Worm (Caenorhabditis elegans) whole organism, L1 larva: Measurements from ENCODE around the gene W03A5.1.

ENCODE experiments used
- C16A3.4 ChIP-seq: fragments of 150-350 bp; optimal IDR thresholded peaks from 2 replicates; lab custom pipeline; 2014; ENCODE audit warnings: missing biosample characterization, missing genetic modification characterization
- aly-2 ChIP-seq: fragments of 150-350 bp; optimal IDR thresholded peaks from 2 replicates; lab custom pipeline; 2014; ENCODE audit warnings: missing biosample characterization, missing genetic modification characterization
- ceh-88 ChIP-seq: fragments of 200-800 bp; sonication (Bioruptor generic); IDR thresholded peaks from 2 replicates; pipeline ENCODE4 v1.3.6; 2022; ENCODE audit warnings: missing genetic modification characterization, missing compliant biosample characterization
- ces-1 ChIP-seq: fragments of 150-350 bp; optimal IDR thresholded peaks from 2 replicates; lab custom pipeline; 2014; ENCODE audit warnings: missing biosample characterization, missing genetic modification reagents, missing genetic modification characterization
- efl-1 ChIP-seq, 4 experiments: fragments of 150-350 bp; optimal IDR thresholded peaks in 3 of 4; peaks in 1 of 4; 1 replicate in 1 of 4; 2 replicates in 3 of 4; lab custom pipeline; 2014; ENCODE audit warnings: missing biosample characterization in 2 of 4, missing genetic modification characterization in 2 of 4, missing genetic modification reagents in 2 of 4
- efl-3 ChIP-seq: fragments of 200-800 bp; sonication (Bioruptor generic); optimal IDR thresholded peaks from 2 replicates; lab custom pipeline; 2018; ENCODE audit warnings: mild to moderate bottlenecking, missing genetic modification characterization, missing compliant biosample characterization
- elt-2 ChIP-seq: sonication (generic microtip); optimal IDR thresholded peaks from 2 replicates; lab custom pipeline; 2016; ENCODE audit warnings: missing genetic modification characterization, mild to moderate bottlenecking, inconsistent platforms, missing compliant biosample characterization, missing genetic modification reagents
- fkh-10 ChIP-seq: sonication (generic microtip); optimal IDR thresholded peaks from 2 replicates; lab custom pipeline; 2017; ENCODE audit warnings: missing biosample characterization, missing genetic modification reagents, missing genetic modification characterization
- fos-1 ChIP-seq: fragments of 150-350 bp; optimal IDR thresholded peaks from 2 replicates; lab custom pipeline; 2014; ENCODE audit warnings: missing biosample characterization, missing genetic modification characterization
- hlh-4 ChIP-seq: sonication (generic microtip); optimal IDR thresholded peaks from 2 replicates; lab custom pipeline; 2016; ENCODE audit warnings: mild to moderate bottlenecking, missing genetic modification characterization, missing compliant biosample characterization
- hpl-2 ChIP-seq: fragments of 150-350 bp; optimal IDR thresholded peaks from 2 replicates; lab custom pipeline; 2014; ENCODE audit warnings: missing biosample characterization, missing genetic modification reagents, missing genetic modification characterization
- lin-35 ChIP-seq, 2 experiments: fragments of 150-350 bp; optimal IDR thresholded peaks; 2 replicates each; lab custom pipeline; 2014; ENCODE audit warnings: missing biosample characterization in 2 of 2, missing genetic modification characterization in 2 of 2, missing genetic modification reagents in 2 of 2
- mdl-1 ChIP-seq, 2 experiments: fragments of 150-350 bp; optimal IDR thresholded peaks; 2 replicates each; lab custom pipeline; 2014 to 2017; ENCODE audit warnings: missing biosample characterization in 2 of 2, missing genetic modification characterization in 2 of 2, inconsistent platforms in 1 of 2
- nhr-11 ChIP-seq: fragments of 150-350 bp; optimal IDR thresholded peaks from 2 replicates; lab custom pipeline; 2014; ENCODE audit warnings: missing biosample characterization, missing genetic modification characterization
- nhr-12 ChIP-seq: sonication (generic microtip); optimal IDR thresholded peaks from 2 replicates; lab custom pipeline; 2017; ENCODE audit warnings: missing biosample characterization, missing genetic modification characterization
- nhr-20 ChIP-seq: sonication (generic microtip); optimal IDR thresholded peaks from 2 replicates; lab custom pipeline; 2016; ENCODE audit warnings: mild to moderate bottlenecking, missing genetic modification characterization, missing compliant biosample characterization
- nhr-237 ChIP-seq: fragments of 150-350 bp; optimal IDR thresholded peaks from 2 replicates; lab custom pipeline; 2014; ENCODE audit warnings: missing biosample characterization, missing genetic modification characterization
- nhr-85 ChIP-seq: sonication (generic microtip); peaks from one replicate; lab custom pipeline; 2016; ENCODE audit warnings: missing genetic modification characterization, inconsistent platforms, missing compliant biosample characterization
- snu-23 ChIP-seq: sonication (generic microtip); optimal IDR thresholded peaks from 2 replicates; lab custom pipeline; 2016; ENCODE audit warnings: missing genetic modification characterization, missing compliant biosample characterization
- sox-4 ChIP-seq: sonication (generic microtip); optimal IDR thresholded peaks from 2 replicates; lab custom pipeline; 2016; ENCODE audit warnings: missing genetic modification characterization, missing compliant biosample characterization
- unc-130 ChIP-seq: fragments of 150-350 bp; optimal IDR thresholded peaks from 2 replicates; lab custom pipeline; 2017; ENCODE audit warnings: missing biosample characterization, missing genetic modification characterization, inconsistent platforms
- unc-62 ChIP-seq: fragments of 150-350 bp; optimal IDR thresholded peaks from 2 replicates; lab custom pipeline; 2014; ENCODE audit warnings: missing biosample characterization, missing genetic modification reagents, missing genetic modification characterization

W03A5.1 gene

DNA sequence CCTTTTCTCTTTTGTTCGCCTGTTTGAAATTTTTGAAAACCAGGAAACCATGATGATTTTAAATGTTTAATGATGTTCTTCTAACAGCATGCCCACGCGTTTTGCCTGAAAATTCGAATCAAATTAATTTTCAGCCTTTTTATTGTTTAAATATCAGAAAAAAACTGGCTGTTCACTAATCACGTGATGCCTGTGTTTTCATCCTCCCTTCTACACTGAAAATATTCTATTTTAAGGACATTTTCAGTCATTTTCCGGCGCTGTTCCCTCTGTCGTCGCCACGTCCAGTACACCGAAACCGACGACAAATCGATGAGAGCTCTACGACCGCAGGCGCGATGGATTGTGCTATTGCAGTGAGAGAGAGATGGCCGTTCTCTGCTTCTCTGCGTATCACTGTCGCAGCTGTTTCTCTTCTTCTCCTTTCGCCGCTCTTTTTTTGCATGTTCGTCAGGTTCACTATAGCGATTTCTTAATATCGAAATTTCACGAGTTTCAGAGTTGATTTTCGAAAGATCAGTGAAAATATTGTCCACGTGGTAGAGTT, 42.1 kb downstream of the W03A5.1 start, which contains the start of gene F48E8.8 (continued):
- TF ChIP-seq hpl-2 (GFP tag; lab: Kevin White, UChicago) (no peak), hlh-4 (tag; lab: Kevin White, UChicago) (no peak), C16A3.4 (tag; lab: Kevin White, UChicago) (no peak), sox-4 (tag; lab: Kevin White, UChicago) (no peak), mdl-1 (tag; optimal IDR thresholded peaks at IDR 0.05; lab: Kevin White, UChicago) (peak in 1 of 2 experiments; percentile 34), lin-35 (GFP tag; optimal IDR thresholded peaks at IDR 0.05; lab: Kevin White, UChicago) (peak; percentile 65 to 69), nhr-12 (no peak)

DNA sequence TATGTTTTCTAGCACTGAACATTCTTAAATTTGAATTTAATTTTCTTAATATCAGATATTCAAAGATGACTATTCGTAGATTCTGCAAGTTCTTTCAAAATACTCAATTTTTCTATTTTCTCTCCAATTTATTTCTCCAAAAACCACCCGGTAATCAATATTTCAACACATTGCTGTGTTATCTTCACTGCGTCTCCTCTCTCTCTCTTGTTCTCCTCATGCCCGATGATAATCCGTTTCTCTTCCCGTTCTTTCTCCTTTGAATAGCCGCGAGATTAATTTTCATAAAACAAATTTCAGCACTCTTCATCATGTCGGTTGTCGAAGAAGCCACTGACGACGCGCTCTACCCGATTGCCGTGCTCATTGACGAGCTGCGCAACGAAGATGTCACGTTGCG, 42.7 kb downstream of the W03A5.1 start, which contains the start of gene paa-1:
Gene paa-1 (plus strand): TSS at position 301 of the 400 bp plus-strand sequence.
- TF ChIP-seq hlh-4 (tag; lab: Kevin White, UChicago): no peak
- no peak for TF ChIP-seq efl-1 (optimal IDR thresholded peaks at IDR 0.05; lab: Kevin White, UChicago)
- TF ChIP-seq efl-1 (GFP tag; optimal IDR thresholded peaks at IDR 0.05 in 1 of 2; lab: Kevin White, UChicago): peak in 1 of 2 experiments; percentile 35
- TF ChIP-seq aly-2 (tag; lab: Kevin White, UChicago): no peak
- TF ChIP-seq unc-130: no peak
- TF ChIP-seq, all 84 proteins: peak for 1

DNA sequence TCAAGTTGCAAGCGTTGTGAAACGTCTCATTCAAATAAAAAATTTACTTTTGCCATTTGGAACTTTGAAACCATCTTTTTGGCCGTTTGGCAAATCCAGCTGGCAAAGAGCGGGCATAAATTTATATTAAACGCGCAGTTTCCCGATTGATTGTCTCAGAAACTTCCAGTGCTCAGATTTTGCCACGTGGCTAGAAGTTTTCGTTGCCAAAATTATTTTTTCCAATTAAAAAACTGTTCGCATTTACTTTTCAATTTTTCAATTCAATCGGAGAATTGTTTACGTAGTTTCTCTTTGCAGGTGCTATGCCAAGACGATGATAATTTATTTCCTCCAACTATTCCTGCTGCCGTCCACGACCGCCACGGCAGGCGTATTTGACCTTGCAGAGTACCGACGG, 45.6 kb downstream of the W03A5.1 start, which contains the start of gene F48E8.4:
Gene F48E8.4 (plus strand): TSS at position 301 of the 400 bp plus-strand sequence.
- no peak for TF ChIP-seq efl-1 (optimal IDR thresholded peaks at IDR 0.05; lab: Kevin White, UChicago)
- TF ChIP-seq efl-1 (GFP tag; optimal IDR thresholded peaks at IDR 0.05 in 1 of 2; lab: Kevin White, UChicago): peak in 1 of 2 experiments; percentile 82
- no peak for TF ChIP-seq hlh-4 (tag; lab: Kevin White, UChicago)

DNA sequence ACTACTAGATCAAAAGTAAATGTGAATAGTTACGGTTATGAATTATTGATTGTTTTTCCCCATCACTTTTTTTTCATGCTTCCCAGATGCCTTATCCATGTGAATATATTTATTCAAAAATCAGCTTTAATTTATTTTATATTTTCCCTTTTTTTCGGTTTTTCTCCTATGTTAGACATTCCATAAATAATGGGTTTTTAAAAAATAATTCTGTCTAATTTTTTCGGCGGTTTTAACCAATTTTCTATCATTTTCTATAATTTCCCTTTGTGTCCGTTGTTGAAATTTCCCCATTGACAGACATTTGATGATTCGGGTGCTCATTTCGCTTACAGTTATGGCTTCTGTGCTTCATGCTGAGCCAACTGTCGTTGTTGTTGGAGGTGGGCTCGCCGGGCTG, 53.4 kb downstream of the W03A5.1 start, which contains the start of gene F48E8.3:
Gene F48E8.3 (plus strand): TSS at position 301 of the 400 bp plus-strand sequence.
- TF ChIP-seq nhr-237 (no peak), unc-130 (no peak), ceh-88 (GFP tag; lab: Robert Waterston, UW) (no peak), unc-62 (GFP tag; lab: Kevin White, UChicago) (no peak), aly-2 (tag; lab: Kevin White, UChicago) (no peak), C16A3.4 (tag; lab: Kevin White, UChicago) (no peak), nhr-85 (tag; lab: Kevin White, UChicago) (no peak), fos-1 (no peak), nhr-20 (tag; lab: Kevin White, UChicago) (no peak), efl-3 (GFP tag; lab: Kevin White, UChicago) (no peak), snu-23 (GFP tag; lab: Kevin White, UChicago) (no peak), fkh-10 (GFP tag; lab: Kevin White, UChicago) (no peak), nhr-11 (tag; lab: Kevin White, UChicago) (no peak), mdl-1 (tag; optimal IDR thresholded peaks at IDR 0.05; lab: Kevin White, UChicago) (no peak), ces-1 (GFP tag; lab: Kevin White, UChicago) (no peak), elt-2 (no peak)
